Worm (Caenorhabditis elegans): Measurements from ENCODE around the gene T16A9.5.
"Not testable (repeated sequence)": the region's sequence is repeated elsewhere in the genome, so short reads cannot be mapped to it uniquely, and the experiment has no call there.

T16A9.5 gene

DNA sequence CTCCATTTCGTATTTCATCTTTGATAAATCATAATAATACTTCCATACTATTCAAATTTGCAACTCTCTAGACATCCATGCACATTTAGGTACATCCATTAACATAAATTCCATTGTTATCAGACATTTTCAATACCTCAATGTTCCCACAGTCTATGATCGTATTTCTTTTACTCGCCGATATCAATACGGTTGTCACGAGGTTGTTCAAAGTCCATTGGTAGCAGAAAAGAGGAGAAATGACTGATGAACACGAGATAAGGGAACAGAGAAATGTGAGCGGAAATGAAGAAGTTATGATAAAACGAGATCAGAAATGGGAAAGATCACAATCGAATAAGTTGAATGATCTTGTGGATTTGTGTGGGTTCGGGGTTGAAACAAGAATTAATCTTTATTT lies 2.2 kb downstream of the T16A9.5 start:
- TF ChIP-seq ceh-9 (tag; optimal IDR thresholded peaks at IDR 0.05) (no peak), hlh-30 (tag; optimal IDR thresholded peaks at IDR 0.05; ENCODE audit: insufficient read depth) (peak; percentile 25), ama-1 (optimal IDR thresholded peaks at IDR 0.05) (no peak), ets-4 (tag; optimal IDR thresholded peaks at IDR 0.05) (no peak), rnt-1 (tag; optimal IDR thresholded peaks at IDR 0.05) (no peak), ceh-30 (tag; optimal IDR thresholded peaks at IDR 0.05) (no peak), unc-55 (GFP tag; optimal IDR thresholded peaks at IDR 0.05) (no peak), pax-1 (tag; optimal IDR thresholded peaks at IDR 0.05) (no peak), pqm-1 (tag; optimal IDR thresholded peaks at IDR 0.05) (no peak)

DNA sequence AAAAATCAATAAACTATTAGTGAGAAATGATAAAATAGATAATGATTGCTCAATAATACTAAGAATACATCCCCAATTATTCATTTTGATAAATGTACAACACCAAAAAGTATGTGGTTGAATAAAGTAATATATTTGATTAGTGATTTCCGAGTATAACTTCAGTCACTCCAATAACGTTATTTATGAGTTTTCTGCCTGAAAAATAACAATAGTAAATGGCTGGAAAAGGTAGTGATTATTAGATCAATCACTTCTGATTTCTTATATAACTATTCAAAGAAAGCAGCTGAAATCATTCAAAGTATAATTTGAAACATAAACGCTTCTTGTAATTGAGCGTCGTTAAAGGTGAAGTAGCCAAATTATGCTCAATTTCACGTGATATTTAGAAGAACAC lies 4.3 kb downstream of the T16A9.5 start, which contains the start of gene str-230:
TSS of gene str-230 (minus strand) at position 101 of the 400 bp plus-strand sequence.
- TF ChIP-seq nhr-232 (tag; optimal IDR thresholded peaks at IDR 0.05) (no peak), lim-6 (tag; optimal IDR thresholded peaks at IDR 0.05) (no peak), npax-4 (tag; optimal IDR thresholded peaks at IDR 0.05) (no peak), sdc-2 (tag; optimal IDR thresholded peaks at IDR 0.05) (no peak), ceh-6 (GFP tag; optimal IDR thresholded peaks at IDR 0.05) (no peak), gmeb-2 (tag; optimal IDR thresholded peaks at IDR 0.05) (no peak), dve-1 (tag; optimal IDR thresholded peaks at IDR 0.05) (no peak), elt-2 (tag; optimal IDR thresholded peaks at IDR 0.05) (no peak), ahr-1 (tag; optimal IDR thresholded peaks at IDR 0.05) (no peak), fkh-6 (tag; optimal IDR thresholded peaks at IDR 0.05) (no peak), F13H6.1 (tag; optimal IDR thresholded peaks at IDR 0.05) (no peak)

DNA sequence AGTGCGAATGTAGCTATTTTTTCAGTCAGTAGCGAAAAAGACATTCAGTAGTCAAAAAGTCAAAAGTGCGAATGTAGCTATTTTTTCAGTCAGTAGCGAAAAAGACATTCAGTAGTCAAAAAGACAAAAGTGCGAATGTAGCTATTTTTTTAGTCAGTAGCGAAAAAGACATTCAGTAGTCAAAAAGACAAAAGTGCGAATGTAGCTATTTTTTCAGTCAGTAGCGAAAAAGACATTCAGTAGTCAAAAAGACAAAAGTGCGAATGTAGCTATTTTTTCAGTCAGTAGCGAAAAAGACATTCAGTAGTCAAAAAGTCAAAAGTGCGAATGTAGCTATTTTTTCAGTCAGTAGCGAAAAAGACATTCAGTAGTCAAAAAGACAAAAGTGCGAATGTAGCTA lies 9.8 kb downstream of the T16A9.5 start, which contains the start of gene T16A9.3:
TSS of gene T16A9.3 (plus strand) at position 301 of the 400 bp plus-strand sequence.
- TF ChIP-seq tbx-2 (tag; optimal IDR thresholded peaks at IDR 0.05); dmd-4 (tag; optimal IDR thresholded peaks at IDR 0.05; ENCODE audit: borderline replicate concordance); syd-9 (tag; optimal IDR thresholded peaks at IDR 0.05): not testable (repeated sequence)

- TF ChIP-seq F13H6.1 (tag; optimal IDR thresholded peaks at IDR 0.05), result no peak
- TF ChIP-seq ceh-30 (tag; optimal IDR thresholded peaks at IDR 0.05), result no peak
- TF ChIP-seq unc-55 (GFP tag; optimal IDR thresholded peaks at IDR 0.05), result peak; percentile 75
- peak; percentile 45 for TF ChIP-seq tbx-2 (tag; optimal IDR thresholded peaks at IDR 0.05)
- TF ChIP-seq ceh-14 (tag; optimal IDR thresholded peaks at IDR 0.05), result no peak
- TF ChIP-seq K02D7.2 (tag; optimal IDR thresholded peaks at IDR 0.05), result no peak
- TF ChIP-seq dve-1 (tag; optimal IDR thresholded peaks at IDR 0.05), result peak; percentile 78
- peak; percentile 28 for TF ChIP-seq unc-42 (tag; optimal IDR thresholded peaks at IDR 0.05)
- no peak for TF ChIP-seq lin-11 (tag; optimal IDR thresholded peaks at IDR 0.05)
- no peak for TF ChIP-seq ceh-2 (tag; optimal IDR thresholded peaks at IDR 0.05)
- peak; percentile 81 for TF ChIP-seq ceh-18 (tag; optimal IDR thresholded peaks at IDR 0.05)
- TF ChIP-seq nfya-1 (tag; optimal IDR thresholded peaks at IDR 0.05), result peak; percentile 50
- TF ChIP-seq ets-4 (tag; optimal IDR thresholded peaks at IDR 0.05), result peak; percentile 8
- TF ChIP-seq sdc-2 (tag; optimal IDR thresholded peaks at IDR 0.05), result no peak
- no peak for TF ChIP-seq T23F11.4 (GFP tag; optimal IDR thresholded peaks at IDR 0.05)
Measured at ce11 chrV:14200086-14200485, 14.9 kb downstream of the T16A9.5 start.

- TF ChIP-seq ceh-34 (tag; optimal IDR thresholded peaks at IDR 0.05) (no peak), tbx-2 (tag; optimal IDR thresholded peaks at IDR 0.05) (no peak), ref-2 (tag; optimal IDR thresholded peaks at IDR 0.05) (no peak), mec-3 (tag; optimal IDR thresholded peaks at IDR 0.05; ENCODE audit: borderline replicate concordance) (no peak), ama-1 (optimal IDR thresholded peaks at IDR 0.05) (no peak)
Measured at ce11 chrV:14197651-14198050, 17.4 kb downstream of the T16A9.5 start.

DNA sequence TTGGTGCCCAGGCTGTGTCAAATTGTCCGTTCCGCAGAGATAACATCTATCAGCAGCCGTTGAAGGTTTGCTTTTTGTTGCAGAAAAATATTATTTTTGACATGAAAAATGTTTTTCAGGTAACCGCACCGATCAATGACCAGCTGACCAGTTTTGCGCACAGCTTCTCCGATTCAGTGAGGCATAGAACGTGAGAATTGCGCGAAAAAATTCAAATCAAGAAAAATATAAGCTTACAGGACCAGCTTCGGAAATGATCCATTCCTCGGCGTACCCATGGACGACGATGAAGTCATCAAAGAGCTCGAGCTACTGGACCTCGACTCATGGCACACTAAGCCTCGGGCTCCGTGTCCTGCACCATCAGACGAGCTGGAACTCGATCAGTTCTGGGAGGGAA lies 20.5 kb downstream of the T16A9.5 start:
- TF ChIP-seq sdc-2 (tag; optimal IDR thresholded peaks at IDR 0.05) (no peak), F13H6.1 (tag; optimal IDR thresholded peaks at IDR 0.05) (no peak), fkh-10 (GFP tag; optimal IDR thresholded peaks at IDR 0.05) (no peak), lin-11 (tag; optimal IDR thresholded peaks at IDR 0.05) (no peak), ceh-18 (tag; optimal IDR thresholded peaks at IDR 0.05) (no peak), ttx-3 (tag; optimal IDR thresholded peaks at IDR 0.05) (no peak), ceh-9 (tag; optimal IDR thresholded peaks at IDR 0.05) (no peak), Y22D7AL.16 (tag; optimal IDR thresholded peaks at IDR 0.05) (no peak), pros-1 (tag; optimal IDR thresholded peaks at IDR 0.05) (no peak), gmeb-2 (tag; optimal IDR thresholded peaks at IDR 0.05) (no peak), hlh-15 (tag; optimal IDR thresholded peaks at IDR 0.05) (no peak), ref-2 (tag; optimal IDR thresholded peaks at IDR 0.05) (no peak), K02D7.2 (tag; optimal IDR thresholded peaks at IDR 0.05) (no peak), unc-42 (tag; optimal IDR thresholded peaks at IDR 0.05) (no peak), ceh-2 (tag; optimal IDR thresholded peaks at IDR 0.05) (no peak), ets-4 (tag; optimal IDR thresholded peaks at IDR 0.05) (no peak), unc-86 (tag; optimal IDR thresholded peaks at IDR 0.05) (no peak), ztf-16 (tag; optimal IDR thresholded peaks at IDR 0.05) (no peak)

Data from whole organism, late embryonic.